Worm (Caenorhabditis elegans) whole organism, L4 larva: ENCODE data around the gene K09B11.4.

Experiments used
- F37D6.2 ChIP-seq: sonication (generic microtip); optimal IDR thresholded peaks from 2 replicates; lab custom pipeline; 2016; ENCODE audit warnings: mild to moderate bottlenecking, missing genetic modification characterization, missing compliant biosample characterization
- T20F7.1 ChIP-seq: fragments of 200-800 bp; sonication (Bioruptor generic); optimal IDR thresholded peaks from 2 replicates; lab custom pipeline; 2018; ENCODE audit warnings: mild to moderate bottlenecking, missing genetic modification characterization, missing compliant biosample characterization
- T26A8.4 ChIP-seq: fragments of 200-800 bp; sonication (Bioruptor generic); IDR thresholded peaks from 2 replicates; pipeline ENCODE4 v1.3.6; 2022; ENCODE audit warnings: missing genetic modification characterization, missing compliant biosample characterization
- Y105C5A.15 ChIP-seq: fragments of 200-800 bp; sonication (Bioruptor generic); IDR thresholded peaks from 2 replicates; pipeline ENCODE4 v1.3.6; 2022; ENCODE audit warnings: missing genetic modification characterization, missing compliant biosample characterization
- ZK546.5 ChIP-seq, 2 experiments: sonication (generic microtip); optimal IDR thresholded peaks; 2 replicates each; lab custom pipeline; 2017; ENCODE audit warnings: missing biosample characterization in 2 of 2, missing genetic modification characterization in 2 of 2
- aha-1 ChIP-seq: fragments of 150-350 bp; peaks from one replicate; lab custom pipeline; 2014; ENCODE audit warnings: missing biosample characterization, missing genetic modification characterization
- arid-1 ChIP-seq: fragments of 200-800 bp; sonication (Bioruptor generic); conservative IDR thresholded peaks from 2 replicates; pipeline ENCODE4 v1.3.6; 2022; ENCODE audit warnings: missing genetic modification reagents, missing genetic modification characterization, missing compliant biosample characterization
- ceh-20 ChIP-seq: fragments of 200-800 bp; sonication (Bioruptor generic); IDR thresholded peaks from 2 replicates; pipeline ENCODE4 v1.3.6; 2022; ENCODE audit warnings: missing genetic modification reagents, missing genetic modification characterization, missing compliant biosample characterization
- ceh-62 ChIP-seq: sonication (generic microtip); optimal IDR thresholded peaks from 2 replicates; lab custom pipeline; 2017; ENCODE audit warnings: missing biosample characterization, missing genetic modification characterization
- ces-1 ChIP-seq: fragments of 150-350 bp; sonication (generic microtip); optimal IDR thresholded peaks from 4 replicates; lab custom pipeline; 2014; ENCODE audit warnings: missing biosample characterization, missing genetic modification reagents, missing genetic modification characterization
- dmd-6 ChIP-seq: fragments of 200-800 bp; sonication (Bioruptor generic); IDR thresholded peaks from 2 replicates; pipeline ENCODE4 v1.3.6; 2022; ENCODE audit warnings: missing genetic modification reagents, missing genetic modification characterization, missing compliant biosample characterization
- dpl-1 ChIP-seq: fragments of 150-350 bp; optimal IDR thresholded peaks from 2 replicates; lab custom pipeline; 2014; ENCODE audit warnings: missing biosample characterization, missing genetic modification reagents, missing genetic modification characterization
- egl-27 ChIP-seq: sonication (generic microtip); optimal IDR thresholded peaks from 3 replicates; lab custom pipeline; 2017; ENCODE audit warnings: missing biosample characterization, missing genetic modification reagents, missing genetic modification characterization
- fkh-10 ChIP-seq: fragments of 150-350 bp; optimal IDR thresholded peaks from 2 replicates; lab custom pipeline; 2014; ENCODE audit warnings: missing biosample characterization, missing genetic modification reagents, missing genetic modification characterization
- hif-1 ChIP-seq, 2 experiments: sonication (generic microtip); optimal IDR thresholded peaks; 2 replicates each; lab custom pipeline; 2016 to 2017; ENCODE audit warnings: missing compliant biosample characterization in 2 of 2, missing genetic modification characterization in 2 of 2, missing genetic modification reagents in 2 of 2, missing genotype in 2 of 2, mild to moderate bottlenecking in 1 of 2
- hmg-1.1 ChIP-seq: fragments of 200-800 bp; sonication (Bioruptor generic); IDR thresholded peaks from 2 replicates; pipeline ENCODE4 v1.3.6; 2022; ENCODE audit warnings: missing genetic modification reagents, missing genetic modification characterization, missing compliant biosample characterization
- jun-1 ChIP-seq: fragments of 150-350 bp; optimal IDR thresholded peaks from 2 replicates; lab custom pipeline; 2014; ENCODE audit warnings: missing biosample characterization, missing genetic modification reagents, missing genetic modification characterization
- lin-13 ChIP-seq: fragments of 150-350 bp; optimal IDR thresholded peaks from 2 replicates; lab custom pipeline; 2014; ENCODE audit warnings: missing biosample characterization, missing genetic modification reagents, missing genetic modification characterization
- lin-29 ChIP-seq: fragments of 200-800 bp; sonication (Bioruptor generic); IDR thresholded peaks from 2 replicates; pipeline ENCODE4 v1.3.6; 2022; ENCODE audit warnings: missing genetic modification reagents, missing genetic modification characterization, missing compliant biosample characterization
- lin-38 ChIP-seq: fragments of 200-800 bp; sonication (Bioruptor generic); IDR thresholded peaks from 2 replicates; pipeline ENCODE4 v1.3.6; 2022; ENCODE audit warnings: missing genetic modification reagents, missing genetic modification characterization, missing compliant biosample characterization
- mdl-1 ChIP-seq, 2 experiments: fragments of 150-350 bp in 1 of 2; sonication (generic microtip) in 1 of 2; optimal IDR thresholded peaks; 2 replicates each; lab custom pipeline; 2014 to 2017; ENCODE audit warnings: missing biosample characterization in 2 of 2, missing genetic modification characterization in 2 of 2
- mdt-29 ChIP-seq: fragments of 200-800 bp; sonication (Bioruptor generic); IDR thresholded peaks from 2 replicates; pipeline ENCODE4 v1.3.6; 2022; ENCODE audit warnings: missing genetic modification reagents, missing genetic modification characterization, missing compliant biosample characterization
- mep-1 ChIP-seq: fragments of 150-350 bp; sonication (generic microtip); optimal IDR thresholded peaks from 3 replicates; lab custom pipeline; 2014; ENCODE audit warnings: missing biosample characterization, missing genetic modification characterization
- nhr-10 ChIP-seq: fragments of 150-350 bp; optimal IDR thresholded peaks from 2 replicates; lab custom pipeline; 2014; ENCODE audit warnings: missing biosample characterization, missing genetic modification characterization
- nhr-237 ChIP-seq: sonication (generic microtip); optimal IDR thresholded peaks from 2 replicates; lab custom pipeline; 2017; ENCODE audit warnings: missing biosample characterization, missing genetic modification characterization
- nhr-25 ChIP-seq: sonication (generic microtip); optimal IDR thresholded peaks from 2 replicates; lab custom pipeline; 2017; ENCODE audit warnings: missing genetic modification characterization, mild to moderate bottlenecking, missing compliant biosample characterization, antibody characterized with exemption, moderate library complexity, borderline replicate concordance; ENCODE audit not compliant: insufficient read depth
- nhr-28 ChIP-seq: fragments of 150-350 bp; optimal IDR thresholded peaks from 2 replicates; lab custom pipeline; 2014; ENCODE audit warnings: missing biosample characterization, missing genetic modification characterization
- nhr-6 ChIP-seq: fragments of 150-350 bp; optimal IDR thresholded peaks from 2 replicates; lab custom pipeline; 2014; ENCODE audit warnings: missing biosample characterization, missing genetic modification characterization
- php-3 ChIP-seq: fragments of 200-800 bp; sonication (Bioruptor generic); IDR thresholded peaks from 2 replicates; pipeline ENCODE4 v1.3.6; 2022; ENCODE audit warnings: missing genetic modification reagents, missing genetic modification characterization, missing compliant biosample characterization
- pqm-1 ChIP-seq: sonication (generic microtip); optimal IDR thresholded peaks from 2 replicates; lab custom pipeline; 2017; ENCODE audit warnings: missing biosample characterization, missing genetic modification characterization
- rbr-2 ChIP-seq: sonication (generic microtip); optimal IDR thresholded peaks from 2 replicates; lab custom pipeline; 2016; ENCODE audit warnings: missing genotype, missing genetic modification characterization, missing compliant biosample characterization
- saeg-2 ChIP-seq: fragments of 200-800 bp; sonication (Bioruptor generic); IDR thresholded peaks from 2 replicates; pipeline ENCODE4 v1.3.6; 2022; ENCODE audit warnings: missing genetic modification reagents, missing genetic modification characterization, missing compliant biosample characterization
- skn-1 ChIP-seq: fragments of 150-350 bp; optimal IDR thresholded peaks from 2 replicates; lab custom pipeline; 2014; ENCODE audit warnings: missing biosample characterization, missing genetic modification characterization
- spr-1 ChIP-seq: sonication (generic microtip); optimal IDR thresholded peaks from 2 replicates; lab custom pipeline; 2016; ENCODE audit warnings: mild to moderate bottlenecking, missing genetic modification characterization, missing compliant biosample characterization
- unc-62 ChIP-seq, 3 experiments: fragments of 150-350 bp in 1 of 3; sonication (generic microtip); optimal IDR thresholded peaks in 2 of 3; peaks in 1 of 3; 1 replicate in 1 of 3; 2 replicates in 2 of 3; lab custom pipeline; 2014 to 2017; ENCODE audit warnings: missing biosample characterization in 3 of 3, missing genetic modification characterization in 3 of 3, missing genetic modification reagents in 3 of 3, missing genotype in 1 of 3
- zag-1 ChIP-seq: fragments of 150-350 bp; optimal IDR thresholded peaks from 2 replicates; lab custom pipeline; 2014; ENCODE audit warnings: missing biosample characterization, missing genetic modification characterization
- zfp-2 ChIP-seq: sonication (generic microtip); optimal IDR thresholded peaks from 2 replicates; lab custom pipeline; 2016; ENCODE audit warnings: mild to moderate bottlenecking, missing genetic modification characterization, missing compliant biosample characterization
- zip-11 ChIP-seq: fragments of 200-800 bp; sonication (Bioruptor generic); IDR thresholded peaks from 2 replicates; pipeline ENCODE4 v1.3.6; 2022; ENCODE audit warnings: missing genetic modification characterization, missing compliant biosample characterization
- zip-2 ChIP-seq: fragments of 150-350 bp; optimal IDR thresholded peaks from 2 replicates; lab custom pipeline; 2014; ENCODE audit warnings: missing biosample characterization, missing genetic modification characterization
- ztf-7 ChIP-seq: fragments of 150-350 bp; optimal IDR thresholded peaks from 2 replicates; lab custom pipeline; 2014; ENCODE audit warnings: missing biosample characterization, missing genetic modification characterization

The K09B11.4 gene

DNA sequence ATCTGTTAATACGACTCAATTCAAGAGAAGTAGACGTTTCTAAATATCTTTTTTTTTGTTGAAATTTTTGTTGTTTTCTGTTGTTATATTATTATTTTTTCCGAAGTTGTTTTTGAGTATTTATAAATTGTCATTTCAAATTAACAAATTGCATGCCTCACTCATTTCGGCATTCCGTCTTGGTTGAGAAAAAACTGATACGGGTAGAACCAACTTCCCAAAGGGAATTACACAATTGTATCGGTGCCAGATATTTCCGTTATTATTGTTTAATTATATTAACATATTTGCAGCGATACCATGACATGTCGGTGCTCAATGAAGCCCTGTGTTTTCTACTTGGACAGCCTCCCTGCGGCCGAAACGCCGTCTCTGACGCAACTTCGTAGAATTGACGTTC is at the start of gene K09B11.4:
Gene K09B11.4 (plus strand): TSS at position 301 of the 400 bp plus-strand sequence.
- TF ChIP-seq mdt-29 = no peak
- TF ChIP-seq mdl-1 (tag; optimal IDR thresholded peaks at IDR 0.05; lab: Kevin White, UChicago) = no peak
- TF ChIP-seq spr-1 = no peak
- no peak for TF ChIP-seq ces-1 (GFP tag; lab: Kevin White, UChicago)
- no peak for TF ChIP-seq fkh-10
- no peak for TF ChIP-seq zip-11 (GFP tag; lab: Robert Waterston, UW)
- no peak for TF ChIP-seq dmd-6 (GFP tag; lab: Robert Waterston, UW)
- TF ChIP-seq nhr-237 (tag; lab: Kevin White, UChicago) = no peak
- TF ChIP-seq T26A8.4 = no peak
- TF ChIP-seq ztf-7 (tag; lab: Kevin White, UChicago) = no peak
- TF ChIP-seq nhr-10 (tag; lab: Kevin White, UChicago) = no peak
- TF ChIP-seq ceh-62 (tag; lab: Kevin White, UChicago) = no peak
- no peak for TF ChIP-seq nhr-25
- no peak for TF ChIP-seq rbr-2 (tag; lab: Kevin White, UChicago)
- no peak for TF ChIP-seq egl-27
- no peak for TF ChIP-seq lin-13 (GFP tag; lab: Kevin White, UChicago)
- no peak for TF ChIP-seq mep-1

DNA sequence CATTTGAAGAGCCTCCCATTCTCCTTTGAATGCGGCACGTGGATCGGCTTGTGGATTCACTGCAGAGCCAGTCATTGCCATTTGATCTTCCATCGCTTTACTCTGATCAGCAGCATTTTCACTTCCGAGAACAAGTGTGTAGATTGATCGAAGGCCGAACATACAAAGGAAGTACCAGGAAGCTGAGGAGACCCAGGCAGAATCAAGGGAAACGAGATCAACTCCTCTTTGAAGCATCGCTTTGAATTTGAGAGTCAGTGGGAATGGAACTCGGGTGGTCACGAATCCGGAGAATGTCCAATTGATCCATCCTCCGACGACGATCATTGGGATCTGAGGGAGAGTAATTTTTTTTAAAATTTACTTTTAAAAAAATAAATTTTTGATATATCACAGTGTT is 48.8 kb upstream of the K09B11.4 start:
- TF ChIP-seq ZK546.5 (tag; optimal IDR thresholded peaks at IDR 0.05; lab: Kevin White, UChicago) (no peak), T20F7.1 (GFP tag; lab: Kevin White, UChicago) (no peak), saeg-2 (GFP tag; lab: Robert Waterston, UW) (no peak), Y105C5A.15 (GFP tag; lab: Robert Waterston, UW) (no peak), arid-1 (GFP tag; lab: Robert Waterston, UW) (no peak), lin-29 (GFP tag; lab: Robert Waterston, UW) (no peak), zag-1 (no peak), nhr-28 (tag; lab: Kevin White, UChicago) (no peak), aha-1 (tag; lab: Kevin White, UChicago) (no peak), zfp-2 (tag; lab: Kevin White, UChicago) (no peak), F37D6.2 (no peak), jun-1 (tag; lab: Kevin White, UChicago) (no peak)

DNA sequence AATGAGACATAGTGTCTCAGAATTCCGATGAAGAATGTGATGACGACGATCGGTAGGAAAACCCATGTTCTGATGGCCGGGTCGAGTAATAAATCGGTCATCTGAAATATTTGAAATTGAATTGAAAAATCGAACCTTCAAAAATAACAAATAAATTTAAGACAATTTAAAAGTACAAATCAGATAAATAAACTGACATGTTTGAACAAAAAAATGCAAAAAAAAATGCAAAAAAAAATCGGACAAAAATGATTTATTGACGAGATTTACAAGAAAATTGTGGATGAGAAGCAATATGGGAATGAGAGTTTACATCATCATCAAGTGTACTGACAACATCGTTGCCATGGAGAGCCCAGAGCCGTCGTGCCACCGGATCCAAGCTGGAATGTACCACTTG is 47.5 kb upstream of the K09B11.4 start, which contains the start of gene emc-3:
Gene emc-3 (minus strand): TSS at position 101 of the 400 bp plus-strand sequence.
- TF ChIP-seq ceh-20 (GFP tag; lab: Robert Waterston, UW) = no peak
- no peak for TF ChIP-seq nhr-6 (tag; lab: Kevin White, UChicago)
- no peak for TF ChIP-seq dpl-1
- no peak for TF ChIP-seq unc-62 (GFP tag; optimal IDR thresholded peaks at IDR 0.05 in 1 of 2; lab: Kevin White, UChicago)
- TF ChIP-seq unc-62 (tag; optimal IDR thresholded peaks at IDR 0.05; lab: Kevin White, UChicago) = no peak
- TF ChIP-seq, all 104 proteins: peak for 0

DNA sequence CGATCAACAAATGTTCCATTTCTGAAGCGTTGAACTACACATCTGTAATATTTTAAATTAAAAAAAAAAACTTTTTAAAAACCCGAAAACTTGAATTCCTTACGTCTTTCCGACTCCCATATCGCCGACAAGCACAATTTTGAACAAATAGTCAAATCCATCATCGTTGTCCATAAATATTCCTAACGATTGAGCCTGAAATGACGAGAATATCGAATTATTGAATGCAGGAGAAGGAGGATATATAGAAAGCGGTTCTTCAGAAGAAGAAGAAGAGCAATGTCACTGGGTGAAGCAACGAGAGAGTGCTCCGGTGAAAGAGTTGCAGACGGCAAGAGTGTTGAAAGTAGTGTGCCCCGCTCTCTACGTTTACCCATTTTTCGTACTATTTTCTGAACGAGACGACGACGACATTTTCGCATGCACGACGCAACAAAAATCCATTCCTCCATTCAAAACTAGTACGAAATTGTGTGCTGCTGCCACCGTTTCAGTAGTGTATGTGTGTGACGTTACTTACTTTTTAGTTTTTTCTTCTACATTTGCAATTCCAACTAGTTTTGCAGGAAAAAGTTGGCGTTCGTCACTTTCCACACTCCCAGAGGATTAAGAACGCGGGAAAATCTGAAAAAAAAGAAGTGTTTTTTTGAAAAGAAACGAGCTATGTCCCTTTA is 45.4 kb upstream of the K09B11.4 start, which contains the start of gene rab-19:
Gene rab-19 (minus strand): TSS at position 624 of the 674 bp plus-strand sequence.
- TF ChIP-seq zip-2 (no peak), mep-1 (peak; percentile 10), hmg-1.1 (GFP tag; lab: Robert Waterston, UW) (0 out of 2 replicates have a peak, but pooled peaks have one; percentile 40), aha-1 (tag; lab: Kevin White, UChicago) (peak; percentile 60), pqm-1 (tag; lab: Kevin White, UChicago) (no peak), php-3 (no peak), skn-1 (tag; lab: Kevin White, UChicago) (no peak), dmd-6 (GFP tag; lab: Robert Waterston, UW) (no peak), lin-38 (GFP tag; lab: Robert Waterston, UW) (peak; percentile 32; the same call in 1 of the 2 replicates), hif-1 (tag; optimal IDR thresholded peaks at IDR 0.05; lab: Kevin White, UChicago) (peak in 1 of 2 experiments; percentile 19)
